Worm (Caenorhabditis elegans): ENCODE results near the gene clec-54.
A peak's percentile ranks its signal among the peaks of the same experiment; 100 is the strongest.
"Not testable (repeated sequence)": the region's sequence is repeated elsewhere in the genome, so short reads cannot be mapped to it uniquely, and the experiment has no call there.

The clec-54 gene

DNA sequence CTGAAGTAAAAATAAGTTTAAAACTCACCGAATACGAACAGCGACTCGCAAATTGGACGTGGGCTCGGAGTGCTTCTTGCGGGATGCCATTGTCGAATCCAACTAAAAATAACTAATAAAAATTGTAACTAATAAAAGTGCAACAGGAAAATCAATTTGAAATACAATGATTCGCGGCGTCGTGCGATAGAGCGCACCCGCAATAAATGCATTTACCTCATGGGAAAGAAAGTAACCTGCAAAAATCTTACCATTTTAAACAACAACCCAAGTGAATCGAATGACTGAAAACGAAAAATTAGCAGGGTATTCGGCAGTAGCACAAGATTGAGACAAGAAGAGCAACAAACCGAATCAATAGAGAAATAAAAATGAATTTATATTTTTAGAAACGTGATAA, 20.1 kb upstream of the clec-54 start, which contains the start of gene bmk-1:
bmk-1 (minus strand) TSS at position 359 of the 400 bp plus-strand sequence.
- no peak for TF ChIP-seq dao-5 (tag; optimal IDR thresholded peaks at IDR 0.05)
- TF ChIP-seq him-1 (tag; optimal IDR thresholded peaks at IDR 0.05), result no peak
- no peak for TF ChIP-seq W03F9.2 (tag; optimal IDR thresholded peaks at IDR 0.05)

ce11 chrV:14457070-14457469, 19.6 kb upstream of the clec-54 start, which contains the start of gene coh-3:
Gene coh-3 (plus strand): TSS chrV:14457422.
- TF ChIP-seq W03F9.2 (tag; optimal IDR thresholded peaks at IDR 0.05), result peak; percentile 48
- TF ChIP-seq him-1 (tag; optimal IDR thresholded peaks at IDR 0.05), result no peak
- TF ChIP-seq dao-5 (tag; optimal IDR thresholded peaks at IDR 0.05), result no peak

DNA sequence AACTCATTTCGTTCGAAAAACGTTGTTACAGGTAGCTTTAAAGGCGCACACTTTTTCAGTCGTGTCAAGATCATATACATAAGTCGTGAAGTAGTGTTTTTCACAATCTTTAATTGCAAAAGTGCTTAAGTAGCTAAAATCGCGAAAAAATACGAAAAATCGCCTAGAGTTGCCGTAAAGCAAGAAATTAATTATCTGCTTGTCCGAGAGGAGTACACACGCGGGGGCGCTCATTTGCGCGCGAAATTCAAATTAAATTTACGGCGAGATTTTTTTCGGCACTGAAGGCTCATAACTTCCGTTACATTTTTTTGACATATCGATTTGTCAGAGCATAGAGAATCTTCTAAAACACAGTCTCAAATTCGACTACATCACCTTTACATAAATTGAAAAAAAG, 16.6 kb upstream of the clec-54 start:
- TF ChIP-seq him-1 (tag; optimal IDR thresholded peaks at IDR 0.05) (no peak), dao-5 (tag; optimal IDR thresholded peaks at IDR 0.05) (no peak), W03F9.2 (tag; optimal IDR thresholded peaks at IDR 0.05) (no peak)

DNA sequence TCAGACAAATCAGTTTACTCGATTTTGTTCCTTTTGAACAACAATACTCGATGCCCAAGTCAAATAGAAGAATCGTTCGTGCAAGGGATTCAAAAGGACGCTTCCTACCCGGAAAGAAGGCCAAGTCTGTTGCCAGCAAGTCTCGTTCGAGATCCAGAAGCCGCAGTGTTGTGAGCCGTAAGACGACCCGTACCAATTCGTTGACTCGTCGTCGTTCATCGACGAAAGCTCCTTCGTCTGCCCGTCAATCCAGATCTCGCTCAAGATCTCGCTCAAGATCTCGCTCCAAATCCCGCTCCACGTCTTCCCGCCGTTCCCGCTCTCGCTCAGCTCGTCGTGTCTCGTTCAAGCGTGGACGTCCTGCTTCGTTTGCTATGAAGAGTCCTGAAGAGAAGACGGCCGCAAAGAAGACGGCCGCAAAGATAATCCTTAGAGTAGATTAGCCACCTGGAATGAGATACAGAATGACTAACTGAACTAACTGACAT, 16.0 kb upstream of the clec-54 start, which contains the start of gene F08H9.2:
F08H9.2 (plus strand) TSS at position 51 of the 488 bp plus-strand sequence.
- TF ChIP-seq W03F9.2 (tag; optimal IDR thresholded peaks at IDR 0.05) (no peak), him-1 (tag; optimal IDR thresholded peaks at IDR 0.05) (no peak), dao-5 (tag; optimal IDR thresholded peaks at IDR 0.05) (no peak)

DNA sequence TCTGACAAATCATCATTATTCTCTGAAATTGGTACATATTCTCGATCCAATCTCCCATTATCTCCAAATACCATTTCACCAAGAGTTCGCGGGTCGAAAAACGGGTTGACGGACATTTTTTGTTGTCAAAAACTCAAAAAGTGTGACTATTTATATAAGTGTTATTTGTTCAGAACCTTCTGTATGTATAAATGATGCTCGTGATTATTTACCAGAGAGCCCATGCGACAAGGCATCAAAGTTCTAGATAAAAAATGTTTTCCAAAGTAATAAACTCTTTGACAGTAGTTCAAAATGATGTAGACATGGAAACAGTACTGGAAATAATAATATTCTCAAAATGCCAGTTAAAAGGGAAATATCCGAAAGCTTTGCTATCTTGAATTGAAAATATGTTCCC, 14.1 kb upstream of the clec-54 start:
- TF ChIP-seq dao-5 (tag; optimal IDR thresholded peaks at IDR 0.05), result no peak
- no peak for TF ChIP-seq W03F9.2 (tag; optimal IDR thresholded peaks at IDR 0.05)
- no peak for TF ChIP-seq him-1 (tag; optimal IDR thresholded peaks at IDR 0.05)

- not testable (repeated sequence) for TF ChIP-seq him-1, dao-5, W03F9.2 (tag; optimal IDR thresholded peaks at IDR 0.05)
Measured at ce11 chrV:14463087-14463486, 13.6 kb upstream of the clec-54 start, which contains the start of gene F08H9.3. Gene F08H9.3 (minus strand): TSS chrV:14463338.

DNA sequence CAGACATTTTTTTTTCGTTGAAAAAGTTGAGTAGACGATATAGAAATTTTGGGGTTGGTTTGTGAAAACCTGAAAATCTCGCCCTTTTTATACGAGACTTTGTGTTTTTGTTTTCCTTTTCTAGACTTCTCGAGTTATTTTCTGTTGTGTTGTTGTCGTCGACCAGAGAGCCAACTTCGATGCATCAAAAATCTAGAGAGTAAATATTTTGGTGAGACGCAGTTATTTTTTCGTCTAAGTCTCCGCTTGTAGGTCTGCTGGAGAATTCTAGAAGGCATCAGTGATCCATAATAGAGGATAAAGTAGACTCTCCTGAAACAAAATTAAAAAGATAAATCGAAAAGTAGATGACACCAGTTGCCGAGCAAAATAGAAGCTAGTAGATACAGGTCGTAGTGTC, 12.3 kb upstream of the clec-54 start, which contains the start of gene F08H9.4:
F08H9.4 (minus strand) TSS at position 61 of the 400 bp plus-strand sequence.
- TF ChIP-seq dao-5 (tag; optimal IDR thresholded peaks at IDR 0.05) (no peak), him-1 (tag; optimal IDR thresholded peaks at IDR 0.05) (no peak), W03F9.2 (tag; optimal IDR thresholded peaks at IDR 0.05) (no peak)

DNA sequence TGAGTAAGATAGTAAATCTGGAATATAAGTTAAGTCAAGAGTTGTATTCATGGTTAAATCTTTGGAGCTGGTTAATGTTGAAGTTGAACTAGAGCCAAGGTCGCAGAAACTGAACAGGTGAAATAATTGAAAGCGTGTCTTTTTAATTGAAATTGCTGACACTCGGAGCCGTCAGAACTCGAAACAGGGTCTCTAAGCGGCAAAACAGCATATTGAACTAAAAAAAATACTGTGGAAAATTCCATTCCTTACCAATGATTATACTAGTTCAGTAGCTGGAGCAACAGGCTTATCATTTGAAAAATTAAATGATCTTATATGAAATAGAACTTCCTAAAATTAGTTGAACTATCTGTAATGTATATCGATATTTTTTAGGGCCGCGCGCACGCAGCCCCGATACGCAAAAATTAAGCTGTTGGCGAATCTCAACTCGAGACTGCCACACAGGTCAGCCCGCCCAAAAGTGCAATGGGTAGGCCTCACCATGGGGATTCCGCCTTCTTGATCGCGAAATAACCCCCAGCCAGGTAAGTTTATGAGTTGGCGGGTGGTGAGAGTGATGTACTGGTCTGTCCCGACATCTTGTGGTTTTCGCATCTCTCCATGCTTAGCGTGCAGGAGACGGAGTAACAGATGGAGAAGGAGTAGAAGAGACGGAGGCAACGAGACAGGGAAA, 8.4 kb upstream of the clec-54 start, which contains the start of gene srz-97:
srz-97 (minus strand) TSS at position 51 of the 679 bp plus-strand sequence.
- TF ChIP-seq dao-5 (tag; optimal IDR thresholded peaks at IDR 0.05) (no peak), him-1 (tag; optimal IDR thresholded peaks at IDR 0.05) (no peak), W03F9.2 (tag; optimal IDR thresholded peaks at IDR 0.05) (no peak)

ce11 chrV:14468931-14469330, 7.8 kb upstream of the clec-54 start, which contains the start of gene clec-57:
Gene clec-57 (plus strand): TSS chrV:14469231.
- no peak for TF ChIP-seq W03F9.2 (tag; optimal IDR thresholded peaks at IDR 0.05)
- TF ChIP-seq dao-5 (tag; optimal IDR thresholded peaks at IDR 0.05), result no peak
- no peak for TF ChIP-seq him-1 (tag; optimal IDR thresholded peaks at IDR 0.05)

ce11 chrV:14472229-14472628, 4.5 kb upstream of the clec-54 start, which contains the start of gene clec-227:
Gene clec-227 (plus strand): TSS chrV:14472529.
- TF ChIP-seq him-1 (tag; optimal IDR thresholded peaks at IDR 0.05) (no peak), dao-5 (tag; optimal IDR thresholded peaks at IDR 0.05) (no peak), W03F9.2 (tag; optimal IDR thresholded peaks at IDR 0.05) (no peak)

- no peak for TF ChIP-seq W03F9.2 (tag; optimal IDR thresholded peaks at IDR 0.05)
- TF ChIP-seq dao-5 (tag; optimal IDR thresholded peaks at IDR 0.05), result no peak
- no peak for TF ChIP-seq him-1 (tag; optimal IDR thresholded peaks at IDR 0.05)
Measured at ce11 chrV:14474099-14474498, 2.6 kb upstream of the clec-54 start, which contains the start of gene clec-56. Gene clec-56 (plus strand): TSS chrV:14474399.

ce11 chrV:14478979-14479378, 2.3 kb downstream of the clec-54 start, which contains the start of gene clec-55:
Gene clec-55 (plus strand): TSS chrV:14479279.
- TF ChIP-seq dao-5 (tag; optimal IDR thresholded peaks at IDR 0.05) (no peak), W03F9.2 (tag; optimal IDR thresholded peaks at IDR 0.05) (no peak), him-1 (tag; optimal IDR thresholded peaks at IDR 0.05) (no peak)

ce11 chrV:14480533-14480932, 3.8 kb downstream of the clec-54 start:
- TF ChIP-seq dao-5 (tag; optimal IDR thresholded peaks at IDR 0.05) (no peak), W03F9.2 (tag; optimal IDR thresholded peaks at IDR 0.05) (no peak), him-1 (tag; optimal IDR thresholded peaks at IDR 0.05) (no peak)

DNA sequence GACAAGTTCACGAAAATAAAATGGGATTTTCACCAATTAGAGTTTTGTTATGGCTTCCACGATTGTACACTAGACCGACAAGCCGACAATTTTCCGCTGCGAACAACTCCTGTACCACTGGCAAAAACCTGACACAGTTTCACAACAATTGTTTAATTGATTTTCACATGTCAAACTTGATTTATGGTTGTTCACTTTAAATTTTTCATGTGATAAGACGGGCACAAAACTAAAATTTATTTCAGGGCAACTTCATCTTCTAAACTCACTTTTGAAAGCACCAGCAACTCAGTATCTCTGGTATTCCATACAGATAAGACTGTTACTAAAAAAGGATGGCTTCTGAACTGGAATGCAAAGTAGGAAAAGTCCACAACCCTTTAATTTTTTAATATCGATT, 4.7 kb downstream of the clec-54 start, which contains the start of gene R02D5.7:
R02D5.7 (minus strand) TSS at position 101 of the 400 bp plus-strand sequence.
- TF ChIP-seq W03F9.2 (tag; optimal IDR thresholded peaks at IDR 0.05), result no peak
- TF ChIP-seq him-1 (tag; optimal IDR thresholded peaks at IDR 0.05), result no peak
- TF ChIP-seq dao-5 (tag; optimal IDR thresholded peaks at IDR 0.05), result no peak

Measured in whole organism, L4/young adult.